Fruit fly (Drosophila melanogaster): ENCODE data around the gene fz3.
A peak's percentile ranks its signal among the peaks of the same experiment; 100 is the strongest.

The fz3 gene

dm6 chrX:779344-779743, 9.6 kb downstream of the fz3 start:
- TF ChIP-seq CG1620 (GFP tag; optimal IDR thresholded peaks at IDR 0.05) = no peak
- TF ChIP-seq CG33017 (tag; optimal IDR thresholded peaks at IDR 0.05) = no peak
- no peak for TF ChIP-seq CG14711 (tag; optimal IDR thresholded peaks at IDR 0.05)
- TF ChIP-seq bab1 (GFP tag; optimal IDR thresholded peaks at IDR 0.05) = no peak
- no peak for TF ChIP-seq CG12768 (GFP tag; optimal IDR thresholded peaks at IDR 0.05)
- no peak for TF ChIP-seq toe (GFP tag; optimal IDR thresholded peaks at IDR 0.05)
- TF ChIP-seq CG11617 (GFP tag; optimal IDR thresholded peaks at IDR 0.05) = no peak
- TF ChIP-seq ovo (GFP tag; optimal IDR thresholded peaks at IDR 0.05) = no peak
- no peak for TF ChIP-seq cnc (optimal IDR thresholded peaks at IDR 0.05)
- TF ChIP-seq cic (GFP tag; optimal IDR thresholded peaks at IDR 0.05) = no peak
- TF ChIP-seq Clk (GFP tag; optimal IDR thresholded peaks at IDR 0.05) = no peak
- TF ChIP-seq Hr96 (GFP tag; optimal IDR thresholded peaks at IDR 0.05) = no peak
- no peak for TF ChIP-seq tj (GFP tag; optimal IDR thresholded peaks at IDR 0.05)
- TF ChIP-seq CG7101 (tag; optimal IDR thresholded peaks at IDR 0.05) = no peak
- no peak for TF ChIP-seq CG7045 (GFP tag; optimal IDR thresholded peaks at IDR 0.05)
- TF ChIP-seq pad (GFP tag; optimal IDR thresholded peaks at IDR 0.05) = no peak
- no peak for TF ChIP-seq kay (GFP tag; ENCODE audit: borderline replicate concordance)
- TF ChIP-seq Mnt (GFP tag; optimal IDR thresholded peaks at IDR 0.05) = no peak
- no peak for TF ChIP-seq Crg-1 (GFP tag; optimal IDR thresholded peaks at IDR 0.05)

DNA sequence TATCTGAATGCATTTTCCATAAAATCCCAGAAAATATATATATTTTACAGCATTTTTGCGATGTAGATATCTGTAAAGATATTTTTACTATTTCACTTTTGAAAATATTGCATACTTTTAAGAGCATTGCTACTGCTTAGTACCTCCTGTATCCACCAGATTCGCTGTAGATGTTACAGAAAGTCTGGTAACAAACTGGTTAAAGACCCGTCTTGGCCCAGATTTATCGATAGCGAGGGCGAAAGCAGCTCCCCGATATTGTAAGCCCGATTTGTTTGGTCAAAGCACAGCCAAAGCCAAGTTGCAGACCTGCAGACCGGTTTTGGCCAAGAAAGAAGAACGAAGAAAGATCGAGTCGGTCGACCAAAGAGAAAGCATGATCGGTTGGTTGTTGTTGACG, 14.7 kb downstream of the fz3 start, which contains the start of gene tw:
Gene tw, plus strand, starts transcription at position 291 of the 400 bp plus-strand sequence.
- TF ChIP-seq kay (GFP tag; ENCODE audit: borderline replicate concordance) (no peak), bab1 (GFP tag; optimal IDR thresholded peaks at IDR 0.05) (no peak), Clk (GFP tag; optimal IDR thresholded peaks at IDR 0.05) (no peak), CG7045 (GFP tag; optimal IDR thresholded peaks at IDR 0.05) (no peak), CG7101 (tag; optimal IDR thresholded peaks at IDR 0.05) (no peak), cnc (optimal IDR thresholded peaks at IDR 0.05) (no peak), CG11617 (GFP tag; optimal IDR thresholded peaks at IDR 0.05) (no peak), tj (GFP tag; optimal IDR thresholded peaks at IDR 0.05) (no peak), CG12768 (GFP tag; optimal IDR thresholded peaks at IDR 0.05) (no peak), ovo (GFP tag; optimal IDR thresholded peaks at IDR 0.05) (no peak), CG14711 (tag; optimal IDR thresholded peaks at IDR 0.05) (no peak), Mnt (GFP tag; optimal IDR thresholded peaks at IDR 0.05) (no peak), pad (GFP tag; optimal IDR thresholded peaks at IDR 0.05) (no peak), CG1620 (GFP tag; optimal IDR thresholded peaks at IDR 0.05) (no peak), Crg-1 (GFP tag; optimal IDR thresholded peaks at IDR 0.05) (no peak), toe (GFP tag; optimal IDR thresholded peaks at IDR 0.05) (no peak), Hr96 (GFP tag; optimal IDR thresholded peaks at IDR 0.05) (no peak)

- TF ChIP-seq kay (GFP tag; ENCODE audit: borderline replicate concordance) (no peak), cnc (optimal IDR thresholded peaks at IDR 0.05) (no peak), Clk (GFP tag; optimal IDR thresholded peaks at IDR 0.05) (no peak), CG33017 (tag; optimal IDR thresholded peaks at IDR 0.05) (no peak), CG11617 (GFP tag; optimal IDR thresholded peaks at IDR 0.05) (peak; percentile 2), CG7101 (tag; optimal IDR thresholded peaks at IDR 0.05) (peak; percentile 22), bab1 (GFP tag; optimal IDR thresholded peaks at IDR 0.05) (no peak), ovo (GFP tag; optimal IDR thresholded peaks at IDR 0.05) (no peak), tj (GFP tag; optimal IDR thresholded peaks at IDR 0.05) (no peak), CG12768 (GFP tag; optimal IDR thresholded peaks at IDR 0.05) (peak; percentile 22), toe (GFP tag; optimal IDR thresholded peaks at IDR 0.05) (no peak), CG5204 (GFP tag; optimal IDR thresholded peaks at IDR 0.05) (no peak), Hr96 (GFP tag; optimal IDR thresholded peaks at IDR 0.05) (no peak), Crg-1 (GFP tag; optimal IDR thresholded peaks at IDR 0.05) (no peak), CG1620 (GFP tag; optimal IDR thresholded peaks at IDR 0.05) (no peak), cic (GFP tag; optimal IDR thresholded peaks at IDR 0.05) (no peak), pad (GFP tag; optimal IDR thresholded peaks at IDR 0.05) (no peak), Mnt (GFP tag; optimal IDR thresholded peaks at IDR 0.05) (no peak), CG7045 (GFP tag; optimal IDR thresholded peaks at IDR 0.05) (no peak)
Observed at dm6 chrX:790039-790597, 20.4 kb downstream of the fz3 start, which contains the start of gene CG13360. Gene CG13360 (minus strand): TSS chrX:790089.

dm6 chrX:792923-793322, 23.2 kb downstream of the fz3 start, which contains the start of gene CG16989:
Gene CG16989 (plus strand): TSS chrX:793147.
- TF ChIP-seq bab1 (GFP tag; optimal IDR thresholded peaks at IDR 0.05) = peak; percentile 54
- no peak for TF ChIP-seq CG7045 (GFP tag; optimal IDR thresholded peaks at IDR 0.05)
- no peak for TF ChIP-seq Crg-1 (GFP tag; optimal IDR thresholded peaks at IDR 0.05)
- TF ChIP-seq cnc (optimal IDR thresholded peaks at IDR 0.05) = no peak

DNA sequence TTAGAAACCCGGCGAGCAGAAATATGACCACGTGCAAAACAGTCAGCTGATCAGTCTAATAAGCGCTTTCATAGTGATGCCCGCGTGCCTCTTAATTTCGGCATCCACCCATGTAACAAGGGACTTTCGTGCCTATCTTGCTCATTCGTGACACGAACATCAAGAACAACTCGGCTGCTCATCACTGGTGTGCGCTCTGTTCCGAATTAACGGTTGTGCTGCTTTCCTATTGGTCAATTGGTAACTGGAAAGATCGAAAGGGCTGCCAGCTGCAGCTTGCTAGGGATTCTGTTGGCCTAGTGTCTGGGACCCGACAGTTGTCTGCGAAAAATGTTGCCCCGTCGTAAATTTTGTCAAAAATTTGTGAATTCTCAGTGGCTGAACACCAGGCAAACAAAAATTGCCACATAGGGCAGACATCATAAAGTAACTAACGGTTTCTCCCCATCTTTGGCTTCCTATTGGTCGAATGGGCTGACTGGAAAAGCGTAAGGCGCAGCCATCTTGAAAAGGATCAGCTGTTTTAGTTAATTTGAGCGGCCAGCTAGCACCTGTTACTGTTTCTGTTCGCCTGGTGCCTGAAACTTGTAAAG, 26.7 kb downstream of the fz3 start:
- peak; percentile 48 for TF ChIP-seq Crg-1 (GFP tag; optimal IDR thresholded peaks at IDR 0.05)
- TF ChIP-seq bab1 (GFP tag; optimal IDR thresholded peaks at IDR 0.05) = peak; percentile 84
- TF ChIP-seq CG1620 (GFP tag; optimal IDR thresholded peaks at IDR 0.05) = peak; percentile 55
- TF ChIP-seq pad (GFP tag; optimal IDR thresholded peaks at IDR 0.05) = peak; percentile 92
- no peak for TF ChIP-seq Hr96 (GFP tag; optimal IDR thresholded peaks at IDR 0.05)
- TF ChIP-seq Mnt (GFP tag; optimal IDR thresholded peaks at IDR 0.05) = peak; percentile 95
- TF ChIP-seq CG12768 (GFP tag; optimal IDR thresholded peaks at IDR 0.05) = no peak
- no peak for TF ChIP-seq cnc (optimal IDR thresholded peaks at IDR 0.05)
- TF ChIP-seq CG11617 (GFP tag; optimal IDR thresholded peaks at IDR 0.05) = no peak
- no peak for TF ChIP-seq CG33017 (tag; optimal IDR thresholded peaks at IDR 0.05)
- TF ChIP-seq tj (GFP tag; optimal IDR thresholded peaks at IDR 0.05) = peak; percentile 51
- TF ChIP-seq CG7101 (tag; optimal IDR thresholded peaks at IDR 0.05) = peak; percentile 34
- peak; percentile 99 for TF ChIP-seq ovo (GFP tag; optimal IDR thresholded peaks at IDR 0.05)
- no peak for TF ChIP-seq toe (GFP tag; optimal IDR thresholded peaks at IDR 0.05)
- peak; percentile 35 for TF ChIP-seq CG14711 (tag; optimal IDR thresholded peaks at IDR 0.05)
- TF ChIP-seq CG5204 (GFP tag; optimal IDR thresholded peaks at IDR 0.05) = no peak
- TF ChIP-seq kay (GFP tag; ENCODE audit: borderline replicate concordance) = no peak
- no peak for TF ChIP-seq CG7045 (GFP tag; optimal IDR thresholded peaks at IDR 0.05)
- peak; percentile 51 for TF ChIP-seq cic (GFP tag; optimal IDR thresholded peaks at IDR 0.05)
- no peak for TF ChIP-seq Clk (GFP tag; optimal IDR thresholded peaks at IDR 0.05)
